Worm (Caenorhabditis elegans) whole organism, L3 larva: ENCODE results near the gene srw-60.

ENCODE experiments used
- aly-2 ChIP-seq: fragments of 150-350 bp; optimal IDR thresholded peaks from 2 replicates; lab custom pipeline; 2014; ENCODE audit warnings: missing biosample characterization, missing genetic modification characterization
- ceh-82 ChIP-seq: fragments of 150-350 bp; optimal IDR thresholded peaks from 2 replicates; lab custom pipeline; 2014; ENCODE audit warnings: missing biosample characterization, missing genetic modification characterization
- elt-1 ChIP-seq: fragments of 150-350 bp; optimal IDR thresholded peaks from 2 replicates; lab custom pipeline; 2014; ENCODE audit warnings: missing biosample characterization, missing genetic modification characterization
- elt-2 ChIP-seq: sonication (generic microtip); optimal IDR thresholded peaks from 2 replicates; lab custom pipeline; 2016; ENCODE audit warnings: missing genetic modification reagents, mild to moderate bottlenecking, missing genetic modification characterization, missing compliant biosample characterization
- elt-3 ChIP-seq, 3 experiments: fragments of 150-350 bp in 1 of 3; sonication (generic microtip) in 2 of 3; optimal IDR thresholded peaks; 2 replicates in 2 of 3; 4 replicates in 1 of 3; lab custom pipeline; 2014 to 2017; ENCODE audit warnings: missing biosample characterization in 3 of 3, missing genetic modification characterization in 3 of 3
- nhr-43 ChIP-seq: sonication (generic microtip); optimal IDR thresholded peaks from 2 replicates; lab custom pipeline; 2016; ENCODE audit warnings: mild to moderate bottlenecking, missing genetic modification characterization, missing compliant biosample characterization; ENCODE audit not compliant: poor library complexity, severe bottlenecking
- nhr-77 ChIP-seq: fragments of 150-350 bp; optimal IDR thresholded peaks from 2 replicates; lab custom pipeline; 2014; ENCODE audit warnings: missing biosample characterization, missing genetic modification characterization
- sea-2 ChIP-seq: fragments of 150-350 bp; sonication (generic microtip); optimal IDR thresholded peaks from 4 replicates; lab custom pipeline; 2014; ENCODE audit warnings: missing biosample characterization, missing genetic modification reagents, missing genetic modification characterization
- snpc-4 ChIP-seq: fragments of 150-350 bp; optimal IDR thresholded peaks from 2 replicates; lab custom pipeline; 2014; ENCODE audit warnings: missing biosample characterization, missing genetic modification characterization
- unc-39 ChIP-seq: sonication (generic microtip); optimal IDR thresholded peaks from 4 replicates; lab custom pipeline; 2017; ENCODE audit warnings: missing biosample characterization, missing genetic modification characterization

- TF ChIP-seq nhr-43 (tag; lab: Kevin White, UChicago) (no peak), elt-1 (tag; lab: Kevin White, UChicago) (no peak), unc-39 (no peak), ceh-82 (tag; lab: Kevin White, UChicago) (no peak), aly-2 (tag; lab: Kevin White, UChicago) (no peak), snpc-4 (tag; lab: Kevin White, UChicago) (no peak), elt-3 (tag; optimal IDR thresholded peaks at IDR 0.05; lab: Kevin White, UChicago) (no peak), nhr-77 (tag; lab: Kevin White, UChicago) (no peak), elt-2 (tag; lab: Kevin White, UChicago) (no peak), sea-2 (GFP tag; lab: Kevin White, UChicago) (no peak)
These were observed 18.2 kb downstream of the srw-60 start, which contains the start of gene nhr-88 for ce11 chrII:2976597-2976996.
